Fruit fly (Drosophila melanogaster): ENCODE results near the gene CG1288.

Gene CG1288

DNA sequence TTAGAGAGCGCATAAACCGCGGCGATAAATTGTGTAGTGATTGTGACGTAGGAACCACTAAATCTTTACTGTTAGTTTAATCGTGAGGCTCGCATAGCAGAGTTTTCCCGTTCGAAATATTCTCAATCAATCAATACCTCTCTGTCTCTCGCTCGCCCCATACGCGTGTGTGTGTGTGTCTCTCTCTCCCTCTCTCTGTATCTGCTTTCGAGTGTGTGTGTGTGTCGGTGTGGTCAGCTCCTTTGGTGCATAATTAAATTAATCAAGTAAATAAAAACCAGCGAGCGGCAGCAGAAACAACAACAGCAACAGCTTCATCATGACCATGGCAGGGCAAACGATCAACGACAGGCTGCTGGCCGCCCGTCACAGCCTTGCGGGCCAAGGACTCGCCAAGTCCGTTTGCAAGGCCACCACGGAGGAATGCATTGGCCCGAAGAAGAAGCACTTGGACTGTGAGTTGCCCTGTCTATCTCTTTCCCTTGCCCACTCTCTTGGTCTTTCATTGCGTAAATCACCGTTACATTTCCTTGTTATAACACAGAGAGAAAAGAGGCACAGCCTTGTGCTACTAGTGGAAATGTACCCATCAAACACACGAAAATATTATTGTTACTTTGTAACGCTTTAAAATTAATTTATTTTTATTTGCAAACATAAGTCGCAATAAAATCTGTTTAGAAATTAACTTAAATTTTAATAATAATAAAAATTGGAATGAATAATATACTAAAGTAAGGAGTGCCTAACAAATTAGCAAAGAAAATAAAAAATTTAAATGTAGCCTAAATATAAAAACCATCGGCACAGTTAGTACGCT, 20.9 kb downstream of the CG1288 start (continued):
- TF ChIP-seq CG6808 (GFP tag; optimal IDR thresholded peaks at IDR 0.05) = no peak
- TF ChIP-seq achi (GFP tag; optimal IDR thresholded peaks at IDR 0.05) = no peak
- peak; percentile 10 for TF ChIP-seq CG8319 (GFP tag; optimal IDR thresholded peaks at IDR 0.05)
- TF ChIP-seq dac (GFP tag; optimal IDR thresholded peaks at IDR 0.05) = no peak
- peak; percentile 60 for TF ChIP-seq Hr4 (GFP tag; optimal IDR thresholded peaks at IDR 0.05)
- peak; percentile 16 for TF ChIP-seq Ets96B (tag; optimal IDR thresholded peaks at IDR 0.05)
- TF ChIP-seq CG15336 (GFP tag; IDR thresholded peaks at IDR 0.05) = peak; percentile 57; the same call in 1 of the 2 replicates
- TF ChIP-seq Sox15 (GFP tag; optimal IDR thresholded peaks at IDR 0.05) = no peak
- no peak for TF ChIP-seq Gug (GFP tag; IDR thresholded peaks at IDR 0.05)
- peak; percentile 43 for TF ChIP-seq CG10631 (GFP tag; optimal IDR thresholded peaks at IDR 0.05)
- TF ChIP-seq Blimp-1 (GFP tag; optimal IDR thresholded peaks at IDR 0.05) = no peak
- TF ChIP-seq Eip75B (GFP tag; optimal IDR thresholded peaks at IDR 0.05) = peak; percentile 48
- no peak for TF ChIP-seq CG8119 (GFP tag; IDR thresholded peaks at IDR 0.05)
- no peak for TF ChIP-seq ss (GFP tag; optimal IDR thresholded peaks at IDR 0.05)
- peak; percentile 45 for TF ChIP-seq esn (GFP tag; optimal IDR thresholded peaks at IDR 0.05)

dm6 chr3R:7186242-7187092, 21.8 kb downstream of the CG1288 start, which contains the start of the genes CG10055 and lap:
CG10055 (minus strand) TSS chr3R:7186673.
lap (plus strand) TSS chr3R:7186994.
- 0 out of 2 replicates have a peak, but pooled peaks have one; percentile 4 for TF ChIP-seq CG11294 (GFP tag; IDR thresholded peaks at IDR 0.05)
- no peak for TF ChIP-seq CG32006 (GFP tag; optimal IDR thresholded peaks at IDR 0.05)
- TF ChIP-seq CG8319 (GFP tag; optimal IDR thresholded peaks at IDR 0.05) = no peak
- no peak for TF ChIP-seq Sox15 (GFP tag; optimal IDR thresholded peaks at IDR 0.05)
- TF ChIP-seq CG3032 (tag; optimal IDR thresholded peaks at IDR 0.05) = peak; percentile 3
- TF ChIP-seq svp (GFP tag) = peak; percentile 56

DNA sequence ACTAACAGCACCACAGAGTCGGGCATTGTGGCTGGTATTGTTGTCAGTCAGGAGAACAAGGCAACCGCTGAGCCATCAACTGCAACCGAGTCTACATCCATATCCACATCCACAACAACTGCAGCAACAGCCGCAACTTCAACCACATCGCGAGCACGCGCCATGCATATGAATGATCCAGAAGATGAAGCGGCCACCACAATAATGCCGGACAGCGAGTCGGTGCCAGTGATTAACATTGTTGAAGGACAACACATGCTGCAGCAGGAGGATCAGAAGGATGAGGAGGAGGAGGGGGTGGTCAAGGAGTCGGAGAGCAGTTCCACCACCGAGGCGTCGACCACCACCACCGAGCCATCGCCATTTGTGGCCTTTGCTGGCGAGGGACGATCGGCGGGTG, 33.5 kb downstream of the CG1288 start:
- TF ChIP-seq CG6808 (GFP tag; optimal IDR thresholded peaks at IDR 0.05) (no peak), CG1621 (tag; optimal IDR thresholded peaks at IDR 0.05) (peak; percentile 71), ss (GFP tag; optimal IDR thresholded peaks at IDR 0.05) (peak in 1 of 2 experiments; percentile 33), vri (GFP tag; optimal IDR thresholded peaks at IDR 0.05) (no peak), Gug (GFP tag; IDR thresholded peaks at IDR 0.05) (no peak), fd85E (GFP tag; optimal IDR thresholded peaks at IDR 0.05) (no peak), CG11762 (GFP tag; optimal IDR thresholded peaks at IDR 0.05; ENCODE audit: insufficient read depth) (no peak), Sox14 (GFP tag; optimal IDR thresholded peaks at IDR 0.05) (no peak), Eip75B (GFP tag; optimal IDR thresholded peaks at IDR 0.05) (no peak), cyc (GFP tag; optimal IDR thresholded peaks at IDR 0.05) (no peak), salr (GFP tag; optimal IDR thresholded peaks at IDR 0.05) (no peak), dsx (GFP tag; optimal IDR thresholded peaks at IDR 0.05; ENCODE audit: poor library complexity, severe bottlenecking) (peak; percentile 81)

dm6 chr3R:7172978-7173377, 35.3 kb downstream of the CG1288 start:
- no peak for TF ChIP-seq CG15336 (GFP tag; IDR thresholded peaks at IDR 0.05)
- TF ChIP-seq Eip78C (GFP tag) = peak; percentile 4
- TF ChIP-seq CG6854 (GFP tag; optimal IDR thresholded peaks at IDR 0.05) = peak; percentile 9
- TF ChIP-seq vri (GFP tag; optimal IDR thresholded peaks at IDR 0.05) = peak; percentile 82
